Fruit fly (Drosophila melanogaster): Measurements from ENCODE around the gene CG14104.

Gene CG14104

dm6 chr3L:19834143-19834794 lies 27.3 kb upstream of the CG14104 start, which contains the start of the genes trc and CG32221 (continued):
- TF ChIP-seq dac (GFP tag; optimal IDR thresholded peaks at IDR 0.05): no peak

dm6 chr3L:19833227-19833626 lies 26.2 kb upstream of the CG14104 start:
- TF ChIP-seq CG6854 (GFP tag; optimal IDR thresholded peaks at IDR 0.05) (peak; percentile 58), Eip78C (GFP tag) (peak; percentile 83), CG15336 (GFP tag; IDR thresholded peaks at IDR 0.05) (0 out of 2 replicates have a peak, but pooled peaks have one; percentile 12), topi (GFP tag; optimal IDR thresholded peaks at IDR 0.05) (peak; percentile 17), CG8119 (GFP tag; IDR thresholded peaks at IDR 0.05) (peak; percentile 22; the same call in 1 of the 3 replicates), lz (GFP tag; optimal IDR thresholded peaks at IDR 0.05) (peak; percentile 9), ss (GFP tag; optimal IDR thresholded peaks at IDR 0.05) (peak in 1 of 2 experiments; percentile 71), Hr4 (GFP tag; optimal IDR thresholded peaks at IDR 0.05) (no peak), Blimp-1 (GFP tag; optimal IDR thresholded peaks at IDR 0.05) (peak; percentile 81), CG6163 (GFP tag; IDR thresholded peaks at IDR 0.05) (peak; percentile 47; the same call in 2 of the 3 replicates), acj6 (GFP tag; optimal IDR thresholded peaks at IDR 0.05) (no peak), CG3919 (GFP tag; optimal IDR thresholded peaks at IDR 0.05) (no peak), CG6792 (GFP tag; optimal IDR thresholded peaks at IDR 0.05) (peak; percentile 38), Sox14 (GFP tag; optimal IDR thresholded peaks at IDR 0.05) (peak; percentile 71), fkh (GFP tag; optimal IDR thresholded peaks at IDR 0.05) (no peak), esn (GFP tag; optimal IDR thresholded peaks at IDR 0.05) (peak; percentile 54), Eip93F (GFP tag; optimal IDR thresholded peaks at IDR 0.05) (peak; percentile 45)

DNA sequence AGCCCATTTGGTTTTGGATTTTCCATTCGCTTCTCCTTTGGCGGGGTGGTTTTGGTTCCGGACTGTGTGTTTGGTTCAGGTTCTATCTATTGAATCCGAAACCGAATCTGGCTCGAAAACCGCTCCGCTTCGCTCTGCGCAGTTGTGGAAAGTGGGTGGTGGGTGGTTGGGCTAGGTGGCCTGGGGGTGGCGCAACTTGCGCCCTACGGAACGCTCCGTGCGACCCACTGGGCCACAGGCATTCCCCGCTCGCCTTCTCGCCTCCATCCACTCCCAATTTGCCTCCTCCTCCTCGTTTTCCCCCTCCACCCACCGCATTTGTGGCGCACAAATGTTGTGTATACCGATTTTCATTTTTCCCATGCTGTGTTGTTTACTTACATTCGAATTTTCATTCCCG lies 11.7 kb upstream of the CG14104 start:
- TF ChIP-seq dsx (GFP tag; optimal IDR thresholded peaks at IDR 0.05; ENCODE audit: poor library complexity, severe bottlenecking) (no peak), Met (GFP tag; optimal IDR thresholded peaks at IDR 0.05) (no peak), CG6792 (GFP tag; optimal IDR thresholded peaks at IDR 0.05) (no peak), lz (GFP tag; optimal IDR thresholded peaks at IDR 0.05) (no peak), Hr38 (GFP tag; optimal IDR thresholded peaks at IDR 0.05) (no peak), CG7368 (GFP tag; optimal IDR thresholded peaks at IDR 0.05) (peak; percentile 73)

dm6 chr3L:19817807-19818531 lies 11.0 kb upstream of the CG14104 start, which contains the start of the genes Fibp and Deaf1:
Fibp (minus strand) TSS chr3L:19817967.
Deaf1 (plus strand) TSS chr3L:19818174.
- no peak for TF ChIP-seq vri (GFP tag; optimal IDR thresholded peaks at IDR 0.05)
- TF ChIP-seq CG34406 (GFP tag; optimal IDR thresholded peaks at IDR 0.05): peak; percentile 65
- no peak for TF ChIP-seq net (GFP tag; optimal IDR thresholded peaks at IDR 0.05)
- no peak for TF ChIP-seq Blimp-1 (GFP tag; optimal IDR thresholded peaks at IDR 0.05)
- TF ChIP-seq CG11294 (GFP tag; IDR thresholded peaks at IDR 0.05): no peak; the same call in 1 of the 2 replicates
- no peak for TF ChIP-seq achi (GFP tag; optimal IDR thresholded peaks at IDR 0.05)
- TF ChIP-seq CG11902 (GFP tag; optimal IDR thresholded peaks at IDR 0.05): peak; percentile 70
- TF ChIP-seq Hr4 (GFP tag; optimal IDR thresholded peaks at IDR 0.05): peak; percentile 79
- TF ChIP-seq CG1621 (tag; optimal IDR thresholded peaks at IDR 0.05): peak; percentile 18
- peak; percentile 14 for TF ChIP-seq Gug (GFP tag; IDR thresholded peaks at IDR 0.05)
- TF ChIP-seq fkh (GFP tag; optimal IDR thresholded peaks at IDR 0.05): peak; percentile 28
- TF ChIP-seq Smox (GFP tag; optimal IDR thresholded peaks at IDR 0.05): peak; percentile 14
- no peak; the same call in 2 of the 3 replicates for TF ChIP-seq CG8119 (GFP tag; IDR thresholded peaks at IDR 0.05)
- peak; percentile 91 for TF ChIP-seq Eip78C (GFP tag)
- peak; percentile 77 for TF ChIP-seq Met (GFP tag; optimal IDR thresholded peaks at IDR 0.05)
- peak in 1 of 2 experiments; percentile 4 for TF ChIP-seq salr (GFP tag; optimal IDR thresholded peaks at IDR 0.05)
- peak; percentile 39 for TF ChIP-seq fd59A (GFP tag; optimal IDR thresholded peaks at IDR 0.05)
- TF ChIP-seq CG4318 (GFP tag; optimal IDR thresholded peaks at IDR 0.05): peak; percentile 61
- TF ChIP-seq esn (GFP tag; optimal IDR thresholded peaks at IDR 0.05): peak; percentile 86
- TF ChIP-seq Eip75B (GFP tag; optimal IDR thresholded peaks at IDR 0.05): peak; percentile 71
- TF ChIP-seq Sox15 (GFP tag; optimal IDR thresholded peaks at IDR 0.05): peak; percentile 72
- no peak for TF ChIP-seq fd85E (GFP tag; optimal IDR thresholded peaks at IDR 0.05)
- peak; percentile 77 for TF ChIP-seq topi (GFP tag; optimal IDR thresholded peaks at IDR 0.05)
- peak in 1 of 2 experiments; percentile 9 for TF ChIP-seq ss (GFP tag; optimal IDR thresholded peaks at IDR 0.05)
- TF ChIP-seq CG10669 (GFP tag; optimal IDR thresholded peaks at IDR 0.05): peak; percentile 55
- peak; percentile 40; the same call in 1 of the 3 replicates for TF ChIP-seq CG6163 (GFP tag; IDR thresholded peaks at IDR 0.05)
- TF ChIP-seq Sox14 (GFP tag; optimal IDR thresholded peaks at IDR 0.05): peak; percentile 79
- no peak for TF ChIP-seq CG6808 (GFP tag; optimal IDR thresholded peaks at IDR 0.05)
- peak; percentile 64 for TF ChIP-seq Ets96B (tag; optimal IDR thresholded peaks at IDR 0.05)
- TF ChIP-seq CG31627 (GFP tag; optimal IDR thresholded peaks at IDR 0.05): peak; percentile 91
- no peak for TF ChIP-seq svp (GFP tag)
